Worm (Caenorhabditis elegans) whole organism, late embryonic: Measurements from ENCODE around the gene T22C8.4.

Experiments used
- F13H6.1 ChIP-seq: sonication (generic microtip); optimal IDR thresholded peaks from 2 replicates; lab custom pipeline; 2016; ENCODE audit warnings: missing genetic modification characterization, missing compliant biosample characterization
- K02D7.2 ChIP-seq: sonication (generic microtip); optimal IDR thresholded peaks from 2 replicates; lab custom pipeline; 2017; ENCODE audit warnings: mild to moderate bottlenecking, missing genetic modification characterization, missing compliant biosample characterization
- Y22D7AL.16 ChIP-seq: sonication (generic microtip); optimal IDR thresholded peaks from 2 replicates; lab custom pipeline; 2016; ENCODE audit warnings: missing genetic modification characterization, missing compliant biosample characterization
- ama-1 ChIP-seq: fragments of 150-350 bp; optimal IDR thresholded peaks from 2 replicates; lab custom pipeline; 2014
- ceh-2 ChIP-seq: sonication (generic microtip); optimal IDR thresholded peaks from 2 replicates; lab custom pipeline; 2016; ENCODE audit warnings: missing genotype, missing genetic modification characterization, missing compliant biosample characterization
- ceh-22 ChIP-seq: sonication (generic microtip); optimal IDR thresholded peaks from 2 replicates; lab custom pipeline; 2017; ENCODE audit warnings: missing biosample characterization, missing genetic modification characterization
- ceh-24 ChIP-seq: sonication (generic microtip); optimal IDR thresholded peaks from 2 replicates; lab custom pipeline; 2016; ENCODE audit warnings: mild to moderate bottlenecking, missing genetic modification characterization, missing compliant biosample characterization
- ceh-31 ChIP-seq: sonication (generic microtip); optimal IDR thresholded peaks from 2 replicates; lab custom pipeline; 2016; ENCODE audit warnings: missing genetic modification characterization, missing compliant biosample characterization
- ceh-45 ChIP-seq: fragments of 200-800 bp; sonication (Bioruptor generic); IDR thresholded peaks from 2 replicates; pipeline ENCODE4 v1.3.6; 2022; ENCODE audit warnings: missing genetic modification reagents, missing genetic modification characterization, missing compliant biosample characterization
- ceh-48 ChIP-seq: sonication (generic microtip); optimal IDR thresholded peaks from 2 replicates; lab custom pipeline; 2016; ENCODE audit warnings: missing genetic modification characterization, inconsistent platforms, missing compliant biosample characterization
- ceh-6 ChIP-seq: fragments of 200-800 bp; sonication (Bioruptor generic); optimal IDR thresholded peaks from 2 replicates; lab custom pipeline; 2018; ENCODE audit warnings: mild to moderate bottlenecking, missing genetic modification characterization, missing compliant biosample characterization
- elt-4 ChIP-seq: sonication (generic microtip); optimal IDR thresholded peaks from 2 replicates; lab custom pipeline; 2016; ENCODE audit warnings: missing genetic modification characterization, missing compliant biosample characterization
- ets-4 ChIP-seq: sonication (generic microtip); optimal IDR thresholded peaks from 2 replicates; lab custom pipeline; 2016; ENCODE audit warnings: missing genetic modification characterization, missing compliant biosample characterization
- eyg-1 ChIP-seq: sonication (generic microtip); optimal IDR thresholded peaks from 2 replicates; lab custom pipeline; 2016; ENCODE audit warnings: missing genotype, missing genetic modification characterization, missing compliant biosample characterization
- fkh-10 ChIP-seq: fragments of 150-350 bp; optimal IDR thresholded peaks from 2 replicates; lab custom pipeline; 2014; ENCODE audit warnings: missing biosample characterization, missing genetic modification reagents, missing genetic modification characterization
- gmeb-2 ChIP-seq: sonication (generic microtip); optimal IDR thresholded peaks from 2 replicates; lab custom pipeline; 2016; ENCODE audit warnings: missing genetic modification characterization, inconsistent platforms, missing compliant biosample characterization
- hlh-15 ChIP-seq: sonication (generic microtip); optimal IDR thresholded peaks from 2 replicates; lab custom pipeline; 2016; ENCODE audit warnings: missing genetic modification characterization, missing compliant biosample characterization
- hlh-30 ChIP-seq: sonication (generic microtip); optimal IDR thresholded peaks from 2 replicates; lab custom pipeline; 2017; ENCODE audit warnings: antibody characterized with exemption, missing genetic modification characterization, missing compliant biosample characterization; ENCODE audit not compliant: insufficient read depth
- madf-2 ChIP-seq: sonication (generic microtip); optimal IDR thresholded peaks from 2 replicates; lab custom pipeline; 2017; ENCODE audit warnings: missing genetic modification characterization, missing compliant biosample characterization
- nfya-1 ChIP-seq: sonication (generic microtip); optimal IDR thresholded peaks from 2 replicates; lab custom pipeline; 2017; ENCODE audit warnings: missing genetic modification characterization, mild to moderate bottlenecking, missing compliant biosample characterization, antibody characterized with exemption, moderate library complexity
- npax-4 ChIP-seq: sonication (generic microtip); optimal IDR thresholded peaks from 2 replicates; lab custom pipeline; 2016; ENCODE audit warnings: missing genetic modification characterization, missing compliant biosample characterization
- pag-3 ChIP-seq: sonication (generic microtip); optimal IDR thresholded peaks from 2 replicates; lab custom pipeline; 2016; ENCODE audit warnings: missing compliant biosample characterization, missing genetic modification characterization, borderline replicate concordance
- pat-9 ChIP-seq: fragments of 200-800 bp; sonication (Bioruptor generic); optimal IDR thresholded peaks from 2 replicates; lab custom pipeline; 2018; ENCODE audit warnings: mild to moderate bottlenecking, missing genetic modification characterization, moderate library complexity, missing compliant biosample characterization
- pha-2 ChIP-seq: sonication (generic microtip); optimal IDR thresholded peaks from 2 replicates; lab custom pipeline; 2017; ENCODE audit warnings: mild to moderate bottlenecking, missing genetic modification characterization, missing compliant biosample characterization
- pqm-1 ChIP-seq: sonication (generic microtip); optimal IDR thresholded peaks from 2 replicates; lab custom pipeline; 2016; ENCODE audit warnings: missing genetic modification characterization, missing compliant biosample characterization
- rnt-1 ChIP-seq: sonication (generic microtip); optimal IDR thresholded peaks from 2 replicates; lab custom pipeline; 2016; ENCODE audit warnings: missing genetic modification characterization, missing compliant biosample characterization
- sox-4 ChIP-seq: sonication (generic microtip); optimal IDR thresholded peaks from 2 replicates; lab custom pipeline; 2017; ENCODE audit warnings: mild to moderate bottlenecking, missing genetic modification characterization, inconsistent platforms, missing compliant biosample characterization
- tbx-2 ChIP-seq: sonication (generic microtip); optimal IDR thresholded peaks from 2 replicates; lab custom pipeline; 2016; ENCODE audit warnings: missing genetic modification characterization, missing compliant biosample characterization
- unc-42 ChIP-seq: sonication (generic microtip); optimal IDR thresholded peaks from 2 replicates; lab custom pipeline; 2016; ENCODE audit warnings: missing genotype, missing genetic modification characterization, missing compliant biosample characterization
- unc-55 ChIP-seq: sonication (generic microtip); optimal IDR thresholded peaks from 2 replicates; lab custom pipeline; 2017; ENCODE audit warnings: missing biosample characterization, missing genetic modification reagents, missing genetic modification characterization

T22C8.4 gene

DNA sequence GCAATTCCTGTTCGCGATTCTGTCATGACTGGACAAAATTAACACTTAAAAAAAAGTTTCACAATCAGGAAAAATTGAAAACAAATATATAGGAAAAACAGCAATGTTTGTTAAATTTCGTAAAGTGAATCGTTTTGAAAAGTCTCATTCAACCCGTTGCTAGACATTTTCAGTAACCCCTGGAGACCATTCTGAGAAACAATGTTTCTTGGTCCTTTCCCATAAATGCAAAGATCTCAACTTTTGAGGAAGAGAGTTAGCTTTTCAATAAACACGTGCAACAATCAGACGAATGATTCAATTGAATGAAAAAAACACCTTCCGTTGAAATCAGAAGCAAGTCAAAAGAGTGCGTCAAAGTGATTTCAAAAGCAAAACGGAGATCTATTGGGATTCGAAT is 13.2 kb downstream of the T22C8.4 start, which contains the start of gene F28C6.9:
F28C6.9 (minus strand) TSS at position 101 of the 400 bp plus-strand sequence.
- TF ChIP-seq pqm-1 (tag; lab: Kevin White, UChicago) (no peak), rnt-1 (tag; lab: Kevin White, UChicago) (no peak), ceh-24 (no peak), F13H6.1 (tag; lab: Kevin White, UChicago) (no peak), pat-9 (no peak), tbx-2 (tag; lab: Kevin White, UChicago) (no peak), ceh-2 (no peak), hlh-30 (tag; lab: Kevin White, UChicago) (no peak), eyg-1 (tag; lab: Kevin White, UChicago) (no peak), elt-4 (tag; lab: Kevin White, UChicago) (no peak), Y22D7AL.16 (tag; lab: Kevin White, UChicago) (no peak)

DNA sequence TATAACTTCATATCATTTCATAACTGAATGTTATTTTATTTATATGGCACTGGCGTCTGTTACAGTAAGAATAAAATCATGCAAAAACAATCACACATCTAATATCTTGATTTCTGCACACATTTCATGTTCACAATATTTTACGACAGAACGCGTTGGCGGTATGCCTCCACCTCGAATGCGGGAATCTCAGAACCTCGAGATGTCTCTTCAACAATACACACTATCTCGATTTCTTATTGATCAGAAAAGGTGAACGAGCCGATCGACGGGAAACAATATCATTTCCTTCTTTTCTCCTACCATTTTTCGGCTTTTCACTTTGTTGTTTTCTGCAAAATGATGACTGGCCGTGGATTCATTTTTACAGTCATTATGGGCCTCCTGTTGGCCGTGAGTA is 15.6 kb downstream of the T22C8.4 start, which contains the start of gene F28C6.10:
F28C6.10 (plus strand) TSS at position 301 of the 400 bp plus-strand sequence.
- TF ChIP-seq nfya-1, result no peak
- no peak for TF ChIP-seq pag-3
- no peak for TF ChIP-seq pha-2 (tag; lab: Kevin White, UChicago)
- TF ChIP-seq ama-1 (lab: Kevin White, UChicago), result no peak
- TF ChIP-seq ceh-22 (tag; lab: Kevin White, UChicago), result no peak
- no peak for TF ChIP-seq sox-4
- TF ChIP-seq madf-2, result no peak
- TF ChIP-seq npax-4 (tag; lab: Kevin White, UChicago), result no peak
- TF ChIP-seq K02D7.2 (tag; lab: Kevin White, UChicago), result no peak
- no peak for TF ChIP-seq Y22D7AL.16 (tag; lab: Kevin White, UChicago)

DNA sequence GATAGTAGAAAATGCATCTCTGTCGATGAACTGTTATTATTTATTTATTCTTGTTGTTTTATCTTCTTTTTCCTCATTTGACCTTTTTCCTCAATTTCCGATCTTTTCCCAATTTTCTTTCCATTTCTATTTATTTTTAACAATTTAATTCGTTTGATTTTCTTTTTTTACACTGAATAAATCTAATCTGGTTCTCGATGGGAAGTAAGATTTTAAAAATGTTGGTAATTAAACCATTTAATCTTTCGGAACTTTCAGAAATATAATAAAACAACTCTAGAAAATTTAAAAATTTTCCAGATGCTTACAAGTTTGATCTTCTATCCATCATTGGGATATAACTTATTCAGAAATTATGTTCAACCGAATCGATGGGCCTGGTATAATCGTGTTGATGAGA is 16.7 kb downstream of the T22C8.4 start, which contains the start of gene F28C6.8:
F28C6.8 (plus strand) TSS at position 301 of the 400 bp plus-strand sequence.
- TF ChIP-seq K02D7.2 (tag; lab: Kevin White, UChicago) (no peak), ceh-6 (GFP tag; lab: Kevin White, UChicago) (no peak), nfya-1 (no peak), hlh-15 (tag; lab: Kevin White, UChicago) (no peak), fkh-10 (GFP tag; lab: Kevin White, UChicago) (no peak), ceh-45 (GFP tag; lab: Robert Waterston, UW) (no peak)
- TF ChIP-seq, all 69 proteins: peak for 0

DNA sequence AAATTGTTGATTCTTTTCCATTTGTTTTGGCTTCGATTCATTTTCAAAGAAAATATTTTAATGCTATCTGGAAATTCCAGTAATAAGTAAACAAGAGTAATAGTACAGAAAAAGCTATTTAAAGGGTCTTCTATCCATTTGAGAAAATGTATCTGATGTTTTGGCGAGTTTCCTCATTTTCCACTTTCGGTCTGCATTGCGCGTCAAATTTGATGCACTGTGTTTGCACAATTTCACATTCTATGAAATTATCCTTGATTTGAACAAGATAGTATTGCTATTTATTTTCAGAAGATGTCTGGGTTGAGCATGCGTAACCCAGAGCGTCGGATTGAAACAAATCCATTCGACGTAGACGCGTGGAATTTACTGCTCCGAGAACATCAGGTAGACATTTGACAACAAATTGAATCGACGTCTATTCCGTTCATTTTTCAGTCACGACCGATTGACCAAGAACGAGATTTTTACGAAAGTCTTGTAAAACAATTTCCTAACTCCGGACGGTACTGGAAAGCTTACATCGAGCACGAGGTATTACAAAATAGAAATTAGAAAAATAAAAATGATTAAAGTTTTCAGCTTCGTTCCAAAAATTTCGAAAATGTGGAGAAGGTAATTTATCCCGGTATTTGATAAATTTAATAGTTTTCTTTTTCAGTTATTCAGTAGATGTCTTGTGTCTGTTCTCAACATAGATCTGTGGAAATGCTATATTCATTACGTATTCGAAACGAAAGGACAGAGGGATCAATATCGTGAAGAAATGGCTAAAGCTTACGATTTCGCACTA is 19.5 kb downstream of the T22C8.4 start, which contains the start of gene suf-1:
suf-1 (plus strand) TSS at position 280 of the 793 bp plus-strand sequence.
- peak; percentile 48 for TF ChIP-seq unc-42 (tag; lab: Kevin White, UChicago)
- peak; percentile 31 for TF ChIP-seq nfya-1
- no peak for TF ChIP-seq ets-4 (tag; lab: Kevin White, UChicago)
- TF ChIP-seq unc-55 (GFP tag; lab: Kevin White, UChicago), result no peak
- TF ChIP-seq ceh-24, result no peak
- no peak for TF ChIP-seq gmeb-2 (tag; lab: Kevin White, UChicago)
- peak; percentile 65 for TF ChIP-seq ama-1 (lab: Kevin White, UChicago)
- TF ChIP-seq tbx-2 (tag; lab: Kevin White, UChicago), result no peak
- TF ChIP-seq, all 69 proteins: peak for 3

DNA sequence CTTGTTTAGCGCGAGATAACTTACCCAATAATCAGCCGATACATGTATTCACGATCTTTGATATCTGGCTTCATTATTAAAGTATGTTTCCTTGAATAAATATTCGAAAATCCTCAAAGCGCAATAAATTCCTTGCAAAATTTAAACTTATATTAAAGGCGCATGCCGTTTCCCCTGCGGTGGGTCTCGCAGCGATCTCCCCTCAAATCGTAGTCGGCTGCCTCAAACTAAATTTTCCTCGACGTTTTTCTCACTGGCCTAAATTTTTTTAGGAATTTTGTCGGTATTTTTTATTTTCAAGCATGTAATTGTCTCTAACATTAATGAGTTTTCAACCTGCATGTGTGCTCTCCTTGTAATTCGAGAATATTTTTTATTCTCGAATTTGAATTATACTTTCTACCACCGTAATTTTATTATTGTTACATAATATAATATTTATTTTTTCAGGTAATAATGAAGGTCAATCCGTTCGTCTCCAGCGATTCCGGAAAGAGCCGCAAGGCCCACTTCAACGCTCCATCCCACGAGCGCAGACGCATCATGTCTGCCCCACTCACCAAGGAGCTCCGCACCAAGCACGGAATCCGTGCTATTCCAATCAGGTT is 20.9 kb downstream of the T22C8.4 start, which contains the start of the genes cpf-1 and rpl-26:
cpf-1 (minus strand) TSS at position 104 of the 608 bp plus-strand sequence.
rpl-26 (plus strand) TSS at position 449 of the 608 bp plus-strand sequence.
- TF ChIP-seq nfya-1, result peak; percentile 36
- TF ChIP-seq unc-42 (tag; lab: Kevin White, UChicago), result peak; percentile 40
- no peak for TF ChIP-seq npax-4 (tag; lab: Kevin White, UChicago)
- TF ChIP-seq ceh-31 (tag; lab: Kevin White, UChicago), result peak; percentile 9
- no peak for TF ChIP-seq ceh-48 (tag; lab: Kevin White, UChicago)
